Fruit fly (Drosophila melanogaster) whole organism, embryonic: ENCODE results near the gene qjt.

ENCODE experiments used
- Awh ChIP-seq: fragments of 200-800 bp; sonication (Bioruptor generic); IDR thresholded peaks from 2 replicates; pipeline ENCODE4, ENCODE4 v1.3.6; 2022; ENCODE audit warnings: missing biosample characterization, missing genetic modification characterization
- CG10543 ChIP-seq: fragments of 200-800 bp; sonication (Bioruptor generic); optimal IDR thresholded peaks from 3 replicates; lab custom pipeline; 2017; ENCODE audit warnings: missing biosample characterization, mild to moderate bottlenecking, missing genetic modification characterization, moderate library complexity
- CG10565 ChIP-seq: fragments of 200-800 bp; sonication (Bioruptor generic); optimal IDR thresholded peaks from 3 replicates; lab custom pipeline; 2016; ENCODE audit warnings: missing biosample characterization, mild to moderate bottlenecking, missing genetic modification characterization
- CG10959 ChIP-seq: fragments of 200-800 bp; sonication (Bioruptor generic); IDR thresholded peaks from 2 replicates; pipeline ENCODE4 v1.3.6; 2022; ENCODE audit warnings: missing biosample characterization, missing genetic modification characterization
- CG11696 ChIP-seq: fragments of 200-800 bp; sonication (Bioruptor generic); IDR thresholded peaks from 2 replicates; pipeline ENCODE4 v1.3.6; 2022; ENCODE audit warnings: missing biosample characterization, missing genetic modification characterization
- CG13894 ChIP-seq: fragments of 200-800 bp; sonication (Bioruptor generic); optimal IDR thresholded peaks from 3 replicates; lab custom pipeline; 2018; ENCODE audit warnings: missing biosample characterization, mild to moderate bottlenecking, missing genetic modification characterization, moderate library complexity
- CG15479 ChIP-seq: fragments of 200-800 bp; sonication (Bioruptor generic); optimal IDR thresholded peaks from 3 replicates; lab custom pipeline; 2019; ENCODE audit warnings: missing biosample characterization, mild to moderate bottlenecking, missing genetic modification characterization, moderate library complexity
- CG16815 ChIP-seq: fragments of 200-800 bp; sonication (Bioruptor generic); optimal IDR thresholded peaks from 3 replicates; lab custom pipeline; 2017; ENCODE audit warnings: missing biosample characterization, mild to moderate bottlenecking, missing genetic modification characterization
- CG18011 ChIP-seq: fragments of 200-800 bp; sonication (Bioruptor generic); optimal IDR thresholded peaks from 2 replicates; lab custom pipeline; 2017; ENCODE audit warnings: missing biosample characterization, missing genetic modification characterization, mild to moderate bottlenecking, moderate library complexity, missing genotype
- CG5180 ChIP-seq: fragments of 200-800 bp; sonication (Bioruptor generic); optimal IDR thresholded peaks from 3 replicates; lab custom pipeline; 2017; ENCODE audit warnings: missing biosample characterization, missing genetic modification characterization, mild to moderate bottlenecking, moderate library complexity, missing genetic modification reagents
- CG6683 ChIP-seq: fragments of 200-800 bp; sonication (Bioruptor generic); optimal IDR thresholded peaks from 2 replicates; lab custom pipeline; 2017; ENCODE audit warnings: missing biosample characterization, mild to moderate bottlenecking, missing genetic modification characterization, missing genetic modification reagents
- CG7928 ChIP-seq: fragments of 200-800 bp; sonication (Bioruptor generic); optimal IDR thresholded peaks from 2 replicates; lab custom pipeline; 2017; ENCODE audit warnings: missing biosample characterization, mild to moderate bottlenecking, missing genetic modification characterization
- CG8290 ChIP-seq, 3 experiments: fragments of 200-800 bp; sonication (Bioruptor generic); optimal IDR thresholded peaks; 2 replicates each; lab custom pipeline; 2016 to 2019; ENCODE audit warnings: missing biosample characterization in 3 of 3, missing genetic modification characterization in 3 of 3, mild to moderate bottlenecking in 2 of 3, moderate library complexity in 1 of 3
- CkIIα-i1 ChIP-seq: fragments of 200-800 bp; sonication (Bioruptor generic); IDR thresholded peaks from 2 replicates; pipeline ENCODE4 v1.3.6; 2022; ENCODE audit warnings: missing biosample characterization, missing genetic modification characterization
- D19B ChIP-seq: fragments of 200-800 bp; sonication (Bioruptor generic); optimal IDR thresholded peaks from 2 replicates; lab custom pipeline; 2017; ENCODE audit warnings: missing biosample characterization, mild to moderate bottlenecking, missing genetic modification characterization
- Deaf1 ChIP-seq: fragments of 200-800 bp; optimal IDR thresholded peaks from 3 replicates; lab custom pipeline; 2019; ENCODE audit warnings: missing biosample characterization, mild to moderate bottlenecking, missing genetic modification characterization, moderate library complexity
- Dfd ChIP-seq, 2 experiments: fragments of >200 bp; optimal IDR thresholded peaks; 2 replicates each; lab custom pipeline; 2017; ENCODE audit warnings: missing biosample characterization in 2 of 2, missing genetic modification characterization in 2 of 2
- H15 ChIP-seq: fragments of 200-800 bp; sonication (Bioruptor generic); IDR thresholded peaks from 3 replicates; pipeline ENCODE4 v1.3.6; 2022; ENCODE audit warnings: missing biosample characterization, missing genetic modification characterization
- Hand ChIP-seq: fragments of 200-800 bp; sonication (Bioruptor generic); optimal IDR thresholded peaks from 2 replicates; lab custom pipeline; 2017; ENCODE audit warnings: mild to moderate bottlenecking, missing biosample characterization, missing genetic modification reagents, missing genetic modification characterization
- Med ChIP-seq: fragments of 200-800 bp; sonication (Bioruptor generic); peaks from one replicate; lab custom pipeline; 2016; ENCODE audit warnings: missing biosample characterization, missing genetic modification characterization, mild to moderate bottlenecking, inconsistent platforms, moderate library complexity
- NC2α ChIP-seq: fragments of 200-800 bp; sonication (Bioruptor generic); optimal IDR thresholded peaks from 2 replicates; lab custom pipeline; 2016; ENCODE audit warnings: missing biosample characterization, missing genetic modification characterization
- NK7.1 ChIP-seq: fragments of 200-800 bp; sonication (Bioruptor generic); optimal IDR thresholded peaks from 3 replicates; lab custom pipeline; 2016; ENCODE audit warnings: missing biosample characterization, missing genetic modification characterization
- Rfx ChIP-seq: fragments of 200-800 bp; sonication (Bioruptor generic); IDR thresholded peaks from 2 replicates; pipeline ENCODE4 v1.3.6; 2022; ENCODE audit warnings: missing biosample characterization, missing genetic modification characterization
- Trl ChIP-seq, 3 experiments: fragments of >200 bp in 2 of 3; fragments of 200-800 bp in 1 of 3; sonication (Bioruptor generic) in 1 of 3; optimal IDR thresholded peaks; 2 replicates in 1 of 3; 3 replicates in 2 of 3; lab custom pipeline; 2016 to 2017; ENCODE audit warnings: missing biosample characterization in 1 of 3, missing genetic modification characterization in 1 of 3
- Xbp1 ChIP-seq: fragments of 200-800 bp; sonication (Bioruptor generic); optimal IDR thresholded peaks from 3 replicates; lab custom pipeline; 2016; ENCODE audit warnings: missing biosample characterization, mild to moderate bottlenecking, missing genetic modification characterization
- abd-A ChIP-seq: fragments of 200-800 bp; sonication (Bioruptor generic); optimal IDR thresholded peaks from 3 replicates; lab custom pipeline; 2019; ENCODE audit warnings: missing biosample characterization, mild to moderate bottlenecking, missing genetic modification characterization, moderate library complexity
- cg ChIP-seq: fragments of 200-800 bp; sonication (Bioruptor generic); optimal IDR thresholded peaks from 3 replicates; lab custom pipeline; 2019; ENCODE audit warnings: missing biosample characterization, mild to moderate bottlenecking, missing genetic modification characterization, moderate library complexity
- disco-r ChIP-seq: fragments of 200-800 bp; sonication (Bioruptor generic); optimal IDR thresholded peaks from 2 replicates; lab custom pipeline; 2016; ENCODE audit warnings: missing biosample characterization, missing genetic modification characterization
- ewg ChIP-seq: fragments of 200-800 bp; sonication (Bioruptor generic); optimal IDR thresholded peaks from 3 replicates; lab custom pipeline; 2017; ENCODE audit warnings: mild to moderate bottlenecking, missing biosample characterization, missing genetic modification reagents, missing genetic modification characterization
- gsb ChIP-seq: fragments of 200-800 bp; sonication (Bioruptor generic); IDR thresholded peaks from 2 replicates; pipeline ENCODE4 v1.3.6; 2022; ENCODE audit warnings: missing biosample characterization, missing genetic modification characterization
- jumu ChIP-seq: fragments of 200-800 bp; sonication (Bioruptor generic); optimal IDR thresholded peaks from 3 replicates; lab custom pipeline; 2016; ENCODE audit warnings: missing biosample characterization, missing genetic modification characterization
- knrl ChIP-seq: fragments of 200-800 bp; sonication (Bioruptor generic); IDR thresholded peaks from 3 replicates; pipeline ENCODE4 v1.3.6; 2022; ENCODE audit warnings: missing biosample characterization, missing genetic modification characterization; ENCODE audit not compliant: partially characterized antibody
- maf-S ChIP-seq: fragments of 200-800 bp; sonication (Bioruptor generic); optimal IDR thresholded peaks from 2 replicates; lab custom pipeline; 2016; ENCODE audit warnings: missing biosample characterization, missing genetic modification characterization
- nerfin-1 ChIP-seq: fragments of 200-800 bp; sonication (Bioruptor generic); optimal IDR thresholded peaks from 3 replicates; lab custom pipeline; 2019; ENCODE audit warnings: missing biosample characterization, mild to moderate bottlenecking, missing genetic modification characterization, moderate library complexity
- nerfin-2 ChIP-seq: fragments of 200-800 bp; sonication (Bioruptor generic); IDR thresholded peaks from 2 replicates; pipeline ENCODE4 v1.3.6; 2022; ENCODE audit warnings: missing biosample characterization, missing genetic modification characterization; ENCODE audit not compliant: partially characterized antibody
- nom ChIP-seq: fragments of 200-800 bp; sonication (Bioruptor generic); optimal IDR thresholded peaks from 2 replicates; lab custom pipeline; 2017; ENCODE audit warnings: missing biosample characterization, missing genetic modification characterization, mild to moderate bottlenecking, moderate library complexity, missing genetic modification reagents
- onecut ChIP-seq: fragments of 200-800 bp; sonication (Bioruptor generic); IDR thresholded peaks from 2 replicates; pipeline ENCODE4 v1.3.6; 2022; ENCODE audit warnings: missing biosample characterization, missing genetic modification characterization
- pros ChIP-seq: fragments of 200-800 bp; sonication (Bioruptor generic); optimal IDR thresholded peaks from 3 replicates; lab custom pipeline; 2019; ENCODE audit warnings: missing biosample characterization, mild to moderate bottlenecking, missing genetic modification characterization, moderate library complexity
- pzg ChIP-seq: fragments of 200-800 bp; sonication (Bioruptor generic); optimal IDR thresholded peaks from 3 replicates; lab custom pipeline; 2018; ENCODE audit warnings: missing biosample characterization, mild to moderate bottlenecking, missing genetic modification characterization, moderate library complexity
- ranshi ChIP-seq: fragments of 200-800 bp; sonication (Bioruptor generic); IDR thresholded peaks from 2 replicates; pipeline ENCODE4 v1.3.6; 2022; ENCODE audit warnings: missing biosample characterization, missing genetic modification characterization
- sens ChIP-seq: fragments of 200-800 bp; sonication (Bioruptor generic); peaks from one replicate; lab custom pipeline; 2016; ENCODE audit warnings: missing biosample characterization, missing genetic modification characterization
- vnd ChIP-seq: fragments of 200-800 bp; sonication (Bioruptor generic); IDR thresholded peaks from 3 replicates; pipeline ENCODE4 v1.3.6; 2022; ENCODE audit warnings: missing biosample characterization, missing genetic modification characterization; ENCODE audit not compliant: partially characterized antibody
- zen2 ChIP-seq: fragments of 200-800 bp; sonication (Bioruptor generic); IDR thresholded peaks from 3 replicates; pipeline ENCODE4 v1.3.6; 2022; ENCODE audit warnings: missing biosample characterization, missing genetic modification characterization; ENCODE audit not compliant: partially characterized antibody

Gene qjt

dm6 chr3L:17438872-17439495 is 39.9 kb upstream of the qjt start, which contains the start of gene CG18265 (continued):
- TF ChIP-seq zen2 (GFP tag; lab: Robert Waterston, UW) (0 out of 3 replicates have a peak, but pooled peaks have one; percentile 22), Deaf1 (tag; lab: Kevin White, UChicago) (peak; percentile 49), vnd (0 out of 3 replicates have a peak, but pooled peaks have one; percentile 12), H15 (GFP tag; lab: Robert Waterston, UW) (no peak), NK7.1 (no peak), CG8290 (GFP tag; optimal IDR thresholded peaks at IDR 0.05; lab: Kevin White, UChicago) (no peak), CG8290 (tag; optimal IDR thresholded peaks at IDR 0.05; lab: Kevin White, UChicago) (peak in 1 of 2 experiments; percentile 5), CG15479 (GFP tag; lab: Kevin White, UChicago) (no peak), CG5180 (peak; percentile 11), CG16815 (GFP tag; lab: Kevin White, UChicago) (no peak), gsb (GFP tag; lab: Robert Waterston, UW) (no peak), maf-S (GFP tag; lab: Kevin White, UChicago) (no peak), Trl (optimal IDR thresholded peaks at IDR 0.05; lab: Kevin White, UChicago) (peak; percentile 36 to 52), Trl (GFP tag; optimal IDR thresholded peaks at IDR 0.05; lab: Kevin White, UChicago) (no peak), onecut (0 out of 2 replicates have a peak, but pooled peaks have one; percentile 5), nerfin-1 (peak; percentile 49)

DNA sequence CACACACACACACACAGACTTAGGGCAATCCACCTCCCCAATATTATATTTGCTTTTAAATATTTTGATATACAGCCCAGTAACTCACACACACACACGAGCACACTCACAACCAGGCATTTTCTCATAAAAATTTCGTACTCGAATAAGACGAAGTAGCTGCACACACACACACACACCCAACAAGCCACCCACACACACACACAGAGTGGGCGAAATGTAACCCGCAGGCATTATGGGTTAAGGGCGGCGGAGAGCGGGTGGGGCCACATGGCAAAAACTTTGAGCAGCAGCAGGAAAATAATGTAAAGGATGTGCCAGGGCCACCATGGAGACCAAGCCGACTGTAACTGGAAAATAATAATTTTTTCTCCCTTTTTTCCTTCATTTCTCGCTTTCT is 37.3 kb upstream of the qjt start:
- TF ChIP-seq sens (GFP tag; lab: Kevin White, UChicago) (peak; percentile 23), CG10959 (GFP tag; lab: Robert Waterston, UW) (no peak), Med (GFP tag; lab: Kevin White, UChicago) (peak; percentile 16), Rfx (GFP tag; lab: Robert Waterston, UW) (no peak), nerfin-2 (GFP tag; lab: Robert Waterston, UW) (no peak), CG11696 (GFP tag; lab: Robert Waterston, UW) (no peak), CG6683 (GFP tag; lab: Kevin White, UChicago) (no peak), knrl (GFP tag; lab: Robert Waterston, UW) (no peak), Awh (GFP tag; lab: Robert Waterston, UW) (no peak), CG10565 (GFP tag; lab: Kevin White, UChicago) (no peak), CG7928 (GFP tag; lab: Kevin White, UChicago) (no peak), pzg (GFP tag; lab: Kevin White, UChicago) (no peak), jumu (GFP tag; lab: Kevin White, UChicago) (no peak), Dfd (GFP tag; optimal IDR thresholded peaks at IDR 0.05; lab: Kevin White, UChicago) (no peak), CG18011 (GFP tag; lab: Kevin White, UChicago) (no peak), NC2α (GFP tag; lab: Kevin White, UChicago) (no peak), cg (GFP tag; lab: Kevin White, UChicago) (peak; percentile 37), pros (GFP tag; lab: Kevin White, UChicago) (peak; percentile 52), nom (GFP tag; lab: Kevin White, UChicago) (no peak), Xbp1 (GFP tag; lab: Kevin White, UChicago) (no peak), CkIIα-i1 (GFP tag; lab: Robert Waterston, UW) (no peak), ranshi (0 out of 2 replicates have a peak, but pooled peaks have one; percentile 10), ewg (GFP tag; lab: Kevin White, UChicago) (no peak), Hand (GFP tag; lab: Kevin White, UChicago) (no peak), disco-r (GFP tag; lab: Kevin White, UChicago) (no peak), CG13894 (tag; lab: Kevin White, UChicago) (peak; percentile 16), D19B (GFP tag; lab: Kevin White, UChicago) (no peak), abd-A (tag; lab: Kevin White, UChicago) (peak; percentile 86), CG10543 (GFP tag; lab: Kevin White, UChicago) (peak; percentile 9)
- TF ChIP-seq, all 482 proteins: peak for 8
